Worm (Caenorhabditis elegans): ENCODE measurements around the gene T26H5.11.

DNA sequence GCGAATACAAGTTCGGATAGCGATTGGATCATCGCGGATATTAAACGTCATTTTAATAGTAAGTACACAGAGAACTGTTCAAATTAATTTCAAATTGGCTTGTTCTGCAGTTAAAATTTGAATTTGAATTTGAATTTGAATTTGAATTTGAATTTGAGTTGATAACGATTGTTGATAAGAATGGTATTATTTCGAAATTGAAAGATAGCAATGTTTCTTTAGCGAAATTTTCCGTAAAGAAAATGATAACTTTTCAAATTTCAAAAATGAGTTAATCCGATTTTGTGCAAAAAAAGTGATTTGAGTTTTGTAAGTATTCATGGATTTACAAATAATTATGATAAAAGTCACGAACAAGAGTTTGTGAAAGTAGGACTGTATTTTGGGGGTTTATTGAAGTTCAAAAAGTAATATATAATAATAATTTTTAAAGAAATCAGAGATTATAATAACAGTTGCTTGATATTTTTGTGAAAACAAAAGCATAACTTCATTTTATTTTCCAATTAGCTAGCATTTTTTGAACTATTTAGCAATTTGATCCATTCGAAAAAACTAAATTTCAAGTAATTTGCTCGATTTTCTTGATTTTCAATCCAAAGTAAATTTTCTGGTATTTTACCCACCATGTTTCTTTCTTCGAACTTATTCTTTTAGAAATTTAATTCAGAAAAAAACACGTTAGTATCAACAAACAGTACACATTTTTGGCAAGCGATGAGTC is 18.6 kb downstream of the T26H5.11 start, which contains the start of gene Y36E3A.2:
- TF ChIP-seq ama-1 (optimal IDR thresholded peaks at IDR 0.05), result no peak
- no peak for TF ChIP-seq sox-4 (tag; optimal IDR thresholded peaks at IDR 0.05)
- no peak for TF ChIP-seq ceh-22 (tag; optimal IDR thresholded peaks at IDR 0.05)
- no peak for TF ChIP-seq K09A11.1 (tag; optimal IDR thresholded peaks at IDR 0.05; ENCODE audit: insufficient read depth)
- TF ChIP-seq fkh-6 (tag; optimal IDR thresholded peaks at IDR 0.05), result no peak
- TF ChIP-seq pqm-1 (tag; optimal IDR thresholded peaks at IDR 0.05), result no peak
- no peak for TF ChIP-seq ref-2 (tag; optimal IDR thresholded peaks at IDR 0.05)
